Fruit fly (Drosophila melanogaster) S2 (cell line): Measurements from ENCODE around the gene e.

ENCODE experiments used
- CG8478 ChIP-seq: fragments of >200 bp; optimal IDR thresholded peaks from 2 replicates; lab custom pipeline; 2018
- CTCF ChIP-seq, 2 experiments: fragments of >200 bp; optimal IDR thresholded peaks; 2 replicates each; lab custom pipeline; 2018

Gene e

dm6 chr3R:21245846-21246245, 8.9 kb upstream of the e start:
- TF ChIP-seq CG8478: no peak
- no peak for TF ChIP-seq CTCF (optimal IDR thresholded peaks at IDR 0.05; lab: Kevin White, UChicago)

DNA sequence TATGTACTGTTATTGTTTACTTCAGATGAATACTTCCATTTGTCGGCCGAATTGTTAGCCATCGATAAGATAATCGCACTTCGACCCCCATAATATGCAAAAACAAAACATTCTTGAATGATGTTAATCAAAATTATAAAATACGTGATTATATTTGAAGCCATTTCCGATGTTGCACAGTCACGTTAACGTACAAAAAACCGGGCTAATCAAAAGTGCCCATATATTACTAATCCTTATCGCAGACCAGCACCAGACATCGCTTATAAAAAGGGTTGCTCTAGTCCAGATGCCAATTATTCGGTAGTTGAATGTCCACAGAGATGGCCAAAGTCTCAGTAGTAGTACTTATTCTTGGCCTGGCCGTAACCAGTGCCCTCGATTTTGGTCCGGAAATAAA, 5.3 kb upstream of the e start, which contains the start of gene CG5892:
Gene CG5892, plus strand, starts transcription at position 301 of the 400 bp plus-strand sequence.
- no peak for TF ChIP-seq CG8478
- TF ChIP-seq CTCF (optimal IDR thresholded peaks at IDR 0.05; lab: Kevin White, UChicago): no peak

DNA sequence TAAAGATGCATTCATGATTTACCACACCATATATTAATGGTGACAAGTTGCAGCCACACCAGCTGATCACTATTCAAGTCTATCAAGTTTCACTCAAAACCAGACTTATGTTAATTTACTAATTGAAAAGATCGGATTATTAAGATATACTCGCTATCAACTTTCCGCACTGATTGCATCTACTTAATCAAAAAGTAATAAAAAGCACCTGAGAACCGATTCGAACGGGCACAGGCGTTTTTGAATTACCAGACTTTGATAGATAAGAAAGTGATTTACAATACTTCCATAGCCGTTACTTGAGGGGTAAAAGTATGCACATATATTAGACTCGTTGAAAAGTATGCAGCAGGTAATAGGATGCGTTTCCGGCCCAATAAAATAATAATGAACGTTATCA, 4.4 kb upstream of the e start:
- TF ChIP-seq CTCF (optimal IDR thresholded peaks at IDR 0.05; lab: Kevin White, UChicago) (no peak), CG8478 (no peak)

DNA sequence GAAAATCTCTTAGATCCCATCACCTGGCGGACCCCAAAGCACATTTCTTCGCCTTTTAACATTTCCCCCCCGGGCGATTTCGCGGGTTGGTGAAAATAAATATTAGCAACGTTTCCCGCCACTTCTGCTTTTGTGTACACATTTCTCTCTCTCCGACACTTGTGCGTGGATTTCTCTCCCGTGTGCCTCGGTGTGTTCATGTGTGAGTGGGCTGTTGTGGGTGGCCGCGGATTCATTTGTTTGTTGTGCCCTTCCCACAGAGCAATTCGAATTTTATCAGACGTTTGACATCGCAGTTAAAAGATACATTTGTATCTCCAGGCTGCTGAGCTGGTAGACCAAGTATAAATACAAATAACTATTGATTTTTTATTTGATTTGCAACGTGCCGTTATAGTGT, 12.7 kb downstream of the e start:
- TF ChIP-seq CG8478: no peak
- no peak for TF ChIP-seq CTCF (optimal IDR thresholded peaks at IDR 0.05; lab: Kevin White, UChicago)

dm6 chr3R:21223453-21224057, 13.4 kb downstream of the e start, which contains the start of the genes CG3337 and Nelf-A:
TSS of gene CG3337 (minus strand) at chr3R:21223584.
TSS of gene Nelf-A (plus strand) at chr3R:21223704.
- TF ChIP-seq CG8478 (no peak), CTCF (optimal IDR thresholded peaks at IDR 0.05; lab: Kevin White, UChicago) (peak; percentile 96 to 98)

DNA sequence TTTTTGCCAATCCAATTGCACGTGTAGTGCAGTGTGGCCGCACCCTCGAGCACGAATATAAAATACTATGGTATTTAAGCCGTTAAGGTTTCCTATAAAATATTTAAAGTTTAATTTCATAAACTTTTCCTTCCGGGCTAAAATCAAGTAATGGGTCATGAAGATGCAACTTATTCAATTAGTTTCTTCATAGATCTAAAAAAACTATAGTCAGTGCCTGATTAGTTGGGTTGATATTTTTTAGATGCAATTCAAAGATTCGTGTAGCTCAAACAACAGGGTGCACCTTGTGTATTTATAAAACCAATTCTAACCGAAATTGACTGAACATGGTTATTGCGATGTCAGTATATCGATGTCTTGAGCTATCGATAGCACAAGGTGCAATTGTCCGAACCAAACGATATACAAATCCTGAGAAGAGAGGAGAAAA, 18.2 kb downstream of the e start, which contains the start of the genes Smyd5 and Oga:
Gene Smyd5, minus strand, starts transcription at position 59 of the 433 bp plus-strand sequence.
Gene Oga, plus strand, starts transcription at position 345 of the 433 bp plus-strand sequence.
- TF ChIP-seq CTCF (optimal IDR thresholded peaks at IDR 0.05; lab: Kevin White, UChicago) (peak in 1 of 2 experiments; percentile 31), CG8478 (no peak)

dm6 chr3R:21215290-21215689, 21.7 kb downstream of the e start:
- TF ChIP-seq CTCF (optimal IDR thresholded peaks at IDR 0.05; lab: Kevin White, UChicago) (no peak), CG8478 (no peak)

- TF ChIP-seq CTCF (optimal IDR thresholded peaks at IDR 0.05; lab: Kevin White, UChicago): peak; percentile 2 to 19
- no peak for TF ChIP-seq CG8478
These were observed 22.3 kb downstream of the e start, which contains the start of gene Ddrgk1 for dm6 chr3R:21214693-21215145. TSS of gene Ddrgk1 (plus strand) at chr3R:21215079.

- TF ChIP-seq CTCF (optimal IDR thresholded peaks at IDR 0.05; lab: Kevin White, UChicago): no peak
These were observed 26.9 kb downstream of the e start for dm6 chr3R:21210081-21210480.

DNA sequence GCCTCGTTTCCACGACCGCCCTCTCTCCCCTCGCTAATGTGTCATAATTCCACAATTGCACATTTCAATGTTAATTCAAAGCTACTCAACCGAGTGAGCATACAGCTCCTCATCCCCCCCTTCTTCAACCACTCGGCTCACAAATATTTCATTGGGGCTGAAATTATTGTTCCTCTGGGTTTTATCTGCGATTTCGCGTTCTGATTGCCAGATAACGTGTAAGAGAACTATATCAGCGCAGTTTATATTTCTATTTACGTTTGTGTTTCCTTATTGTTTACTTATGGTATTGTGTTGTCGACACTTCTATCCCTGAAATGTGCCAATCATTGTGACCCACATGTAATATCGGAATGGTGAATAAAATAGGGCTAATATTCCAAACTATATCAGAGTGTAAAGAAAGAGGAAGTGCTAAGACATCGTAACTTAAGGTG, 30.2 kb downstream of the e start:
- TF ChIP-seq CTCF (optimal IDR thresholded peaks at IDR 0.05; lab: Kevin White, UChicago) (no peak), CG8478 (no peak)

dm6 chr3R:21206327-21206728, 30.6 kb downstream of the e start:
- no peak for TF ChIP-seq CTCF (optimal IDR thresholded peaks at IDR 0.05; lab: Kevin White, UChicago)
- no peak for TF ChIP-seq CG8478

dm6 chr3R:21205680-21206326, 31.2 kb downstream of the e start:
- no peak for TF ChIP-seq CG8478
- no peak for TF ChIP-seq CTCF (optimal IDR thresholded peaks at IDR 0.05; lab: Kevin White, UChicago)

DNA sequence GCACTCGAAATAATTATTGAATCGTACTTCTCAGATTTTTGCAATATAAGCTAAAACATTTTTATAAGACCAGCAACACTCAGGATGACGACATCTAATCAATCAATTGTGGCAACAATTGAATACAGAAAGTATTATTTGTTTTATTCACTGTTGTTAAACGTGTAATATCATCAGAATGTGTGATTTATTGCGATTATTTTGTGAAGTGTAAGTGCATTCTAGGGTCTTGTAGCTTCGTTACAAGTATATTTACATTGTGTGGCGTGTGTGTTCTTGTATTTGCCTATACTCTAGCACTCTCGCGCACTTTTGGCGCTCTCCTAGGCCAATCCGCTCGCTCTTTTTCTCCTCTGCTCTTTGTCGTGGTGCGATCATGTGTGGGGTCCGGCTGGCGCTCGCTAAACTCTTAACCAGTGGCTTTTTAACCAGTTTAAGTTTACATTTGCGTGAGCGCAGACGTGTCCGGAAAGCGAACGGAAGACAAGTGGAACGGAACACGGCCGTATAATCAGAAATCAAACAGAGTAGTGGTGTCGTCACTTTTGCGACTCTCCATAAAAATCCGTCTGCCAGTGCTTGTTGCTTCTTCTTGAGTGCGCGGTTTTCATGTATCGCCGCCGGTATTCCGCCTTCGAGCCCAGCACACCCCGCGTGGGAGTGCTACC, 32.3 kb downstream of the e start:
- TF ChIP-seq CTCF (optimal IDR thresholded peaks at IDR 0.05; lab: Kevin White, UChicago): no peak
- TF ChIP-seq CG8478: no peak

DNA sequence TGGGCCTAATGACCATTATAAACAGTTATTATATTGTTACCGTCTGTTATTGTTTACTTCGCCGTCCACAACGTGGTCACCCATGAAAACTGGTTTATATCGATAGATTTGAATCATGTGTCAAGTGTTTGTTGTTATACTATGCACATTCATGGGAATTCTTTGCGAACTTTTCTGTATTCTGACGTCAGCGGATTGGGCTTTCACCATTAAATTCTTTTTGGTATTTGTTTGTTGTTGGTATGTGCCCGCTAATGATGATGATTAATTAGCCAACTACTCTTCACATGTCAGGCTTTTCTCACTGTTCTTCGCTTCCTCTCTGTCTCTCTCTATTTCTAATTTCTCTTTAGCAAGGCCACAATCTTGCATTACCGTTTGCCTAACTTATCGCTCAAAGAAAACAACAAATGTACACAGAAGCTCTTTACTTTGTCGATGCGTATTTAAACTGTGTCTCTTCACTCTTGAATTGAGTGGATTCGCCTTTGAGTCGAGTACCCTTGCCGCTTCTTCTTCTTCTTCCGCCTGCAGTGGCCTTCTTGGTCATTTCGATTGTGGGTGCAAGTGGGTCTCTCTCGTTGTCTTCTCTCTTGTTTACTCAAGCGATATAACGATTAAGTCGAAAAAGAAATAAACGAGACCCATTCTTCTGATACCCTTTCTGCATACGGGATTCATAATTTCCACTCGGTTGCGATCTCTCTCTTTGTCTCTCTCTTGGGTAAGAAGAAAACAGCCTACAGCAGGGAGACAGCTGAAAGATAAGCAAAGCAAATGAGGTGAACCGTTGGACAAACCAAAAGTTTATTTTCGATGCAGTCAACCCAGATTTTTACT, 33.1 kb downstream of the e start:
- no peak for TF ChIP-seq CG8478
- no peak for TF ChIP-seq CTCF (optimal IDR thresholded peaks at IDR 0.05; lab: Kevin White, UChicago)

DNA sequence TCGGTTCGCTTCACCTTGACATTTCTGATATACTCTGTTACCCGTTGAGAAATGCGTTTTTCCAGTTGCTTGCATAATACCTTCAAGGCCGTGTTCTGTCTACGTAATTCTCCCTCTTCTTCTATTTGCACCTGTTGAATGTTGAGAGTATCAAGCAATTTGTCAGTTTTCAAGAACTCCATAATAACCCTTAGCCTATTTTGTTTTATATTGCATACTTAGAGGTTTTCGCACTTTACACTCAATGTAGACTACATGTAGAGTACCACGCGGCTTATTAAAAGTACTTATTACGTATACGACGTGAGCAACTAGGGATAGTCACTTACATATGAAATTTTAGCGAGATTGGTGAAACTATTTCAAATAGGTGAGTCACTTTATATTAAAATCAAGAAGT, 33.8 kb downstream of the e start:
- no peak for TF ChIP-seq CG8478
- TF ChIP-seq CTCF (optimal IDR thresholded peaks at IDR 0.05; lab: Kevin White, UChicago): peak in 1 of 2 experiments; percentile 33
